Worm (Caenorhabditis elegans): ENCODE results near the gene met-2.

ce11 chrIII:8355462-8355815, 19.7 kb upstream of the met-2 start:
- TF ChIP-seq nhr-47 (tag; optimal IDR thresholded peaks at IDR 0.05) (no peak), dpl-1 (GFP tag; optimal IDR thresholded peaks at IDR 0.05) (no peak), efl-1 (optimal IDR thresholded peaks at IDR 0.05) (no peak), efl-1 (GFP tag; optimal IDR thresholded peaks at IDR 0.05 in 1 of 2) (no peak), alr-1 (tag; optimal IDR thresholded peaks at IDR 0.05; ENCODE audit: borderline replicate concordance) (no peak), rnt-1 (tag; optimal IDR thresholded peaks at IDR 0.05) (no peak), nhr-77 (tag; optimal IDR thresholded peaks at IDR 0.05) (no peak), ets-5 (GFP tag; IDR thresholded peaks at IDR 0.05) (no peak), egl-13 (tag; optimal IDR thresholded peaks at IDR 0.05) (no peak), ama-1 (optimal IDR thresholded peaks at IDR 0.05) (no peak)

All from whole organism, L1 larva.